Fruit fly (Drosophila melanogaster) whole organism, adult: ENCODE data around the gene Msh6.

ENCODE experiments used
- CG12768 ChIP-seq: fragments of 200-800 bp; sonication (Bioruptor generic); optimal IDR thresholded peaks from 2 replicates; lab custom pipeline; 2017; ENCODE audit warnings: missing biosample characterization, missing genetic modification characterization, mild to moderate bottlenecking, moderate library complexity, missing genetic modification reagents
- Clk ChIP-seq: fragments of 200-800 bp; sonication (Bioruptor generic); optimal IDR thresholded peaks from 2 replicates; lab custom pipeline; 2017; ENCODE audit warnings: missing biosample characterization, missing genetic modification characterization
- Crg-1 ChIP-seq: fragments of 200-800 bp; sonication (Bioruptor generic); optimal IDR thresholded peaks from 2 replicates; lab custom pipeline; 2016; ENCODE audit warnings: missing biosample characterization, missing genetic modification characterization
- Mnt ChIP-seq: fragments of 200-800 bp; sonication (Bioruptor generic); optimal IDR thresholded peaks from 2 replicates; lab custom pipeline; 2016; ENCODE audit warnings: missing biosample characterization, mild to moderate bottlenecking, missing genetic modification characterization
- bab1 ChIP-seq: fragments of 200-800 bp; sonication (Bioruptor generic); optimal IDR thresholded peaks from 3 replicates; lab custom pipeline; 2019; ENCODE audit warnings: missing biosample characterization, mild to moderate bottlenecking, missing genetic modification characterization, moderate library complexity
- kay ChIP-seq: fragments of 200-800 bp; sonication (Bioruptor generic); peaks from one replicate; lab custom pipeline; 2016; ENCODE audit warnings: missing biosample characterization, missing genetic modification characterization, borderline replicate concordance
- tj ChIP-seq: fragments of 200-800 bp; sonication (Bioruptor generic); optimal IDR thresholded peaks from 3 replicates; lab custom pipeline; 2017; ENCODE audit warnings: missing biosample characterization, mild to moderate bottlenecking, missing genetic modification characterization, moderate library complexity
- toe ChIP-seq: fragments of 200-800 bp; sonication (Bioruptor generic); optimal IDR thresholded peaks from 2 replicates; lab custom pipeline; 2016; ENCODE audit warnings: missing biosample characterization, missing genetic modification characterization

DNA sequence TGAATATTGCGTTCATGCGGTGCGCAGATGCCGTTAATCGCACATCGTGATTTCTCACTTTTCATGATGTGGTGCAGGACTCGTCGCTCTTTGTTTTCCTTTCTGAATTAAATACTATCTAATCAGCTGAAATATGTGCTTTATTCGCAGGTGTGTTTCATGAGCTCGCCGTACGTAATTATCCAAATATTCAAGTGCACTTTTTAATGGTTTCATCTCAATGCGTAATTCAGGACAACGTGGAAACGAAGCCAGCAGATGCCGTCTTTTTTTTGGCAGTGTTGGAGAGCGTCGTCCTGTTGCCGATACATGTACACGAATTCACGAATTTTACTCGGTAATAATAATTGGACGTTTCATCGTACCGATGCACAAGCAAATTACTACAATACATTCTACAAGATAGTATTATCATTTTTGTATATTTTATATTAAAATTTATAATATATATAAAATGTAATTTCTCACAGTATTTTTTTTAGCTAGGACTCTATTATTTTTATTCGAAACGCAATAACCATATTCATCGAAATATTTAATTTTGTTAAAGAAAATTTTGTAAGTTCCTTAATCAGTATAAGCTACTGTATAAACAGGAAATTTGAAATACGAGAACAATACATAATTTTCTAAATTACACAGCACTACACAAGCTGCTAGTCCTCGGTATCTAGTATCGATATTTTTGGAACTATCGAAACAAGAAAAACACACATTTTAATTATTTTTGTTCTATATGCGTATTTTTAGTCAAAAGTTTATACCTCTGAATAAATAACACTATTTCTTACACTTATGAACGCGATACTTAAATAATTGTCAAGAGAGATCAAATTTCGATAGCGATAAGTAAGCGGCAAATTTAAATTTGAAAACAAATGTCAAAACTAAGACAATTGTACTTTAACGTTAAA lies 21.4 kb downstream of the Msh6 start, which contains the start of gene CG12316:
- TF ChIP-seq toe (GFP tag; lab: Kevin White, UChicago), result peak; percentile 88
- TF ChIP-seq bab1 (GFP tag; lab: Kevin White, UChicago), result peak; percentile 83
- peak; percentile 73 for TF ChIP-seq Crg-1
- TF ChIP-seq CG12768 (GFP tag; lab: Kevin White, UChicago), result peak; percentile 90
- peak; percentile 86 for TF ChIP-seq Mnt (GFP tag; lab: Kevin White, UChicago)
- TF ChIP-seq tj, result peak; percentile 60
- peak; percentile 80 for TF ChIP-seq Clk (GFP tag; lab: Kevin White, UChicago)
- no peak for TF ChIP-seq kay (GFP tag; lab: Kevin White, UChicago)
